Fruit fly (Drosophila melanogaster) whole organism, embryonic: ENCODE measurements around the gene CCAP.

Experiments
- Aef1 ChIP-seq: fragments of 200-800 bp; sonication (Bioruptor generic); IDR thresholded peaks from 3 replicates; pipeline ENCODE4 v1.3.6; 2022; ENCODE audit warnings: missing biosample characterization, missing genetic modification characterization
- Antp ChIP-seq: fragments of 200-800 bp; sonication (Bioruptor generic); optimal IDR thresholded peaks from 3 replicates; lab custom pipeline; 2016; ENCODE audit warnings: missing biosample characterization, missing genetic modification characterization
- BEAF-32 ChIP-seq: fragments of 200-800 bp; sonication (Bioruptor generic); optimal IDR thresholded peaks from 3 replicates; lab custom pipeline; 2017; ENCODE audit warnings: missing biosample characterization, missing genetic modification characterization, mild to moderate bottlenecking, moderate library complexity, missing genetic modification reagents
- Bdp1 ChIP-seq: fragments of 200-800 bp; sonication (Bioruptor generic); optimal IDR thresholded peaks from 3 replicates; lab custom pipeline; 2016; ENCODE audit warnings: missing biosample characterization, missing genetic modification characterization
- CG13287 ChIP-seq: fragments of 200-800 bp; sonication (Bioruptor generic); IDR thresholded peaks from 2 replicates; pipeline ENCODE4 v1.3.6; 2022; ENCODE audit warnings: missing biosample characterization, missing genetic modification characterization; ENCODE audit not compliant: partially characterized antibody
- CG14014 ChIP-seq: fragments of 200-800 bp; sonication (Bioruptor generic); IDR thresholded peaks from 2 replicates; pipeline ENCODE4 v1.3.6; 2022; ENCODE audit warnings: missing biosample characterization, missing genetic modification characterization
- CG14860 ChIP-seq: fragments of 200-800 bp; sonication (Bioruptor generic); IDR thresholded peaks from 3 replicates; pipeline ENCODE4 v1.3.6; 2022; ENCODE audit warnings: missing biosample characterization, missing genetic modification characterization; ENCODE audit not compliant: partially characterized antibody
- CG15514 ChIP-seq: fragments of 200-800 bp; sonication (Bioruptor generic); optimal IDR thresholded peaks from 3 replicates; lab custom pipeline; 2017; ENCODE audit warnings: missing biosample characterization, missing genetic modification characterization, mild to moderate bottlenecking, moderate library complexity, missing genetic modification reagents
- CG1602 ChIP-seq: fragments of 200-800 bp; sonication (Bioruptor generic); optimal IDR thresholded peaks from 3 replicates; lab custom pipeline; 2016; ENCODE audit warnings: missing biosample characterization, missing genetic modification characterization
- CG1603 ChIP-seq: fragments of 200-800 bp; sonication (Bioruptor generic); optimal IDR thresholded peaks from 2 replicates; lab custom pipeline; 2019; ENCODE audit warnings: missing biosample characterization, mild to moderate bottlenecking, missing genetic modification characterization, moderate library complexity
- CG2120 ChIP-seq: fragments of 200-800 bp; sonication (Bioruptor generic); optimal IDR thresholded peaks from 3 replicates; lab custom pipeline; 2016; ENCODE audit warnings: missing biosample characterization, missing genetic modification characterization
- CG2712 ChIP-seq: fragments of 200-800 bp; optimal IDR thresholded peaks from 3 replicates; lab custom pipeline; 2019; ENCODE audit warnings: missing biosample characterization, mild to moderate bottlenecking, missing genetic modification characterization, moderate library complexity
- CG3281 ChIP-seq: fragments of 200-800 bp; sonication (Bioruptor generic); optimal IDR thresholded peaks from 3 replicates; lab custom pipeline; 2017; ENCODE audit warnings: missing biosample characterization, mild to moderate bottlenecking, missing genetic modification characterization
- CG34376 ChIP-seq: fragments of 200-800 bp; sonication (Bioruptor generic); optimal IDR thresholded peaks from 2 replicates; lab custom pipeline; 2018; ENCODE audit warnings: missing biosample characterization, mild to moderate bottlenecking, missing genetic modification characterization
- CG3995 ChIP-seq: fragments of 200-800 bp; sonication (Bioruptor generic); optimal IDR thresholded peaks from 3 replicates; lab custom pipeline; 2016; ENCODE audit warnings: missing biosample characterization, missing genetic modification characterization
- CG7963 ChIP-seq: fragments of 200-800 bp; sonication (Bioruptor generic); IDR thresholded peaks from 3 replicates; pipeline ENCODE4 v1.3.6; 2022; ENCODE audit warnings: missing biosample characterization, missing genetic modification characterization; ENCODE audit not compliant: partially characterized antibody
- CG8290 ChIP-seq, 3 experiments: fragments of 200-800 bp; sonication (Bioruptor generic); optimal IDR thresholded peaks; 2 replicates each; lab custom pipeline; 2016 to 2019; ENCODE audit warnings: missing biosample characterization in 3 of 3, missing genetic modification characterization in 3 of 3, mild to moderate bottlenecking in 2 of 3, moderate library complexity in 1 of 3
- Drgx ChIP-seq: fragments of 200-800 bp; sonication (Bioruptor generic); IDR thresholded peaks from 2 replicates; pipeline ENCODE4 v1.3.6; 2022; ENCODE audit warnings: missing biosample characterization, missing genetic modification characterization
- MBD-R2 ChIP-seq: fragments of 200-800 bp; sonication (Bioruptor generic); IDR thresholded peaks from 2 replicates; pipeline ENCODE4 v1.3.6; 2022; ENCODE audit warnings: missing biosample characterization, missing genetic modification characterization
- MESR4 ChIP-seq: fragments of 200-800 bp; sonication (Bioruptor generic); optimal IDR thresholded peaks from 2 replicates; lab custom pipeline; 2018; ENCODE audit warnings: missing biosample characterization, mild to moderate bottlenecking, missing genetic modification characterization, moderate library complexity
- Med ChIP-seq: fragments of 200-800 bp; sonication (Bioruptor generic); peaks from one replicate; lab custom pipeline; 2016; ENCODE audit warnings: missing biosample characterization, missing genetic modification characterization, mild to moderate bottlenecking, inconsistent platforms, moderate library complexity
- Opbp ChIP-seq: fragments of 200-800 bp; sonication (Bioruptor generic); IDR thresholded peaks from 3 replicates; pipeline ENCODE4 v1.3.6; 2022; ENCODE audit warnings: missing biosample characterization, missing genetic modification characterization; ENCODE audit not compliant: partially characterized antibody
- Rfx ChIP-seq: fragments of 200-800 bp; sonication (Bioruptor generic); IDR thresholded peaks from 2 replicates; pipeline ENCODE4 v1.3.6; 2022; ENCODE audit warnings: missing biosample characterization, missing genetic modification characterization
- Scr ChIP-seq: fragments of 200-800 bp; sonication (Bioruptor generic); IDR thresholded peaks from 2 replicates; pipeline ENCODE4 v1.3.6; 2022; ENCODE audit warnings: missing biosample characterization, missing genetic modification characterization; ENCODE audit not compliant: partially characterized antibody
- Side ChIP-seq: fragments of 200-800 bp; sonication (Bioruptor generic); optimal IDR thresholded peaks from 2 replicates; lab custom pipeline; 2016; ENCODE audit warnings: missing biosample characterization, missing genetic modification characterization
- Xbp1 ChIP-seq: fragments of 200-800 bp; sonication (Bioruptor generic); optimal IDR thresholded peaks from 3 replicates; lab custom pipeline; 2016; ENCODE audit warnings: missing biosample characterization, mild to moderate bottlenecking, missing genetic modification characterization
- ab ChIP-seq: fragments of 200-800 bp; sonication (Bioruptor generic); optimal IDR thresholded peaks from 2 replicates; lab custom pipeline; 2016; ENCODE audit warnings: missing biosample characterization, missing genetic modification characterization
- az2 ChIP-seq: fragments of 200-800 bp; sonication (Bioruptor generic); optimal IDR thresholded peaks from 3 replicates; lab custom pipeline; 2016; ENCODE audit warnings: missing biosample characterization, missing genetic modification characterization
- cg ChIP-seq: fragments of 200-800 bp; sonication (Bioruptor generic); optimal IDR thresholded peaks from 3 replicates; lab custom pipeline; 2019; ENCODE audit warnings: missing biosample characterization, mild to moderate bottlenecking, missing genetic modification characterization, moderate library complexity
- dm ChIP-seq: fragments of 200-800 bp; sonication (Bioruptor generic); optimal IDR thresholded peaks from 3 replicates; lab custom pipeline; 2016; ENCODE audit warnings: missing biosample characterization, missing genetic modification characterization
- dmrt99B ChIP-seq: fragments of 200-800 bp; sonication (Bioruptor generic); optimal IDR thresholded peaks from 2 replicates; lab custom pipeline; 2018; ENCODE audit warnings: missing biosample characterization, mild to moderate bottlenecking, missing genetic modification characterization, moderate library complexity
- dpn ChIP-seq, 2 experiments: fragments of 200-800 bp; sonication (Bioruptor generic); optimal IDR thresholded peaks; 3 replicates each; lab custom pipeline; 2016; ENCODE audit warnings: missing biosample characterization in 2 of 2, missing genetic modification characterization in 2 of 2
- eve ChIP-seq, 2 experiments: fragments of >200 bp; optimal IDR thresholded peaks; 2 replicates each; lab custom pipeline; 2017; ENCODE audit warnings: missing biosample characterization in 2 of 2, missing genetic modification characterization in 2 of 2
- lilli ChIP-seq: fragments of 200-800 bp; sonication (Bioruptor generic); optimal IDR thresholded peaks from 3 replicates; lab custom pipeline; 2016; ENCODE audit warnings: missing biosample characterization, missing genetic modification characterization
- luna ChIP-seq: fragments of 200-800 bp; sonication (Bioruptor generic); optimal IDR thresholded peaks from 2 replicates; lab custom pipeline; 2016; ENCODE audit warnings: missing biosample characterization, missing genetic modification characterization
- mld ChIP-seq: fragments of 200-800 bp; sonication (Bioruptor generic); IDR thresholded peaks from 3 replicates; pipeline ENCODE4 v1.3.6; 2022; ENCODE audit warnings: missing biosample characterization, missing genetic modification characterization; ENCODE audit not compliant: partially characterized antibody
- odd ChIP-seq: fragments of 200-800 bp; sonication (Bioruptor generic); optimal IDR thresholded peaks from 2 replicates; lab custom pipeline; 2017; ENCODE audit warnings: missing biosample characterization, mild to moderate bottlenecking, missing genetic modification characterization
- pum ChIP-seq: fragments of 200-800 bp; sonication (Bioruptor generic); optimal IDR thresholded peaks from 2 replicates; lab custom pipeline; 2016; ENCODE audit warnings: missing biosample characterization, missing genetic modification characterization
- pzg ChIP-seq: fragments of 200-800 bp; sonication (Bioruptor generic); optimal IDR thresholded peaks from 3 replicates; lab custom pipeline; 2018; ENCODE audit warnings: missing biosample characterization, mild to moderate bottlenecking, missing genetic modification characterization, moderate library complexity
- row ChIP-seq: fragments of 200-800 bp; sonication (Bioruptor generic); IDR thresholded peaks from 3 replicates; pipeline ENCODE4 v1.3.6; 2022; ENCODE audit warnings: missing biosample characterization, missing genetic modification characterization
- sens ChIP-seq: fragments of 200-800 bp; sonication (Bioruptor generic); peaks from one replicate; lab custom pipeline; 2016; ENCODE audit warnings: missing biosample characterization, missing genetic modification characterization
- sim ChIP-seq: fragments of 200-800 bp; sonication (Bioruptor generic); IDR thresholded peaks from 2 replicates; pipeline ENCODE4 v1.3.6; 2022; ENCODE audit warnings: missing biosample characterization, missing genetic modification characterization
- tll ChIP-seq, 2 experiments: fragments of 200-800 bp in 1 of 2; fragments of >200 bp in 1 of 2; sonication (Bioruptor generic) in 1 of 2; optimal IDR thresholded peaks; 2 replicates each; lab custom pipeline; 2017 to 2019; ENCODE audit warnings: missing biosample characterization in 2 of 2, missing genetic modification characterization in 2 of 2, mild to moderate bottlenecking in 1 of 2, moderate library complexity in 1 of 2
- tna ChIP-seq: fragments of 200-800 bp; sonication (Bioruptor generic); IDR thresholded peaks from 2 replicates; pipeline ENCODE4 v1.3.6; 2022; ENCODE audit warnings: missing biosample characterization, missing genetic modification characterization; ENCODE audit not compliant: partially characterized antibody
- trh ChIP-seq: fragments of 200-800 bp; sonication (Bioruptor generic); optimal IDR thresholded peaks from 2 replicates; lab custom pipeline; 2016; ENCODE audit warnings: missing biosample characterization, missing genetic modification characterization
- zen2 ChIP-seq: fragments of 200-800 bp; sonication (Bioruptor generic); IDR thresholded peaks from 3 replicates; pipeline ENCODE4 v1.3.6; 2022; ENCODE audit warnings: missing biosample characterization, missing genetic modification characterization; ENCODE audit not compliant: partially characterized antibody

Gene CCAP

dm6 chr3R:22726771-22727455 is 25.0 kb upstream of the CCAP start, which contains the start of gene CG45049 (continued):
- TF ChIP-seq Opbp (peak; percentile 94), BEAF-32 (GFP tag; lab: Kevin White, UChicago) (peak; percentile 84), sens (GFP tag; lab: Kevin White, UChicago) (peak; percentile 83), CG1603 (tag; lab: Kevin White, UChicago) (peak; percentile 26), CG2712 (tag; lab: Kevin White, UChicago) (peak; percentile 8), CG8290 (GFP tag; optimal IDR thresholded peaks at IDR 0.05; lab: Kevin White, UChicago) (no peak), CG8290 (tag; optimal IDR thresholded peaks at IDR 0.05; lab: Kevin White, UChicago) (peak in 1 of 2 experiments; percentile 5), cg (GFP tag; lab: Kevin White, UChicago) (peak; percentile 80), tna (GFP tag; lab: Robert Waterston, UW) (peak; percentile 91), row (GFP tag; lab: Robert Waterston, UW) (peak; percentile 66), Aef1 (GFP tag; lab: Robert Waterston, UW) (peak; percentile 29; the same call in 2 of the 3 replicates), Antp (no peak), CG3281 (GFP tag; lab: Kevin White, UChicago) (peak; percentile 27), luna (no peak), lilli (GFP tag; lab: Kevin White, UChicago) (peak; percentile 34), CG15514 (GFP tag; lab: Kevin White, UChicago) (no peak), mld (GFP tag; lab: Robert Waterston, UW) (peak; percentile 86; the same call in 2 of the 3 replicates), pzg (GFP tag; lab: Kevin White, UChicago) (peak; percentile 40), MESR4 (GFP tag; lab: Kevin White, UChicago) (peak; percentile 57), Scr (GFP tag; lab: Robert Waterston, UW) (peak; percentile 92), Med (GFP tag; lab: Kevin White, UChicago) (peak; percentile 57), CG13287 (GFP tag; lab: Robert Waterston, UW) (peak; percentile 79), CG34376 (GFP tag; lab: Kevin White, UChicago) (peak; percentile 42), CG14860 (GFP tag; lab: Robert Waterston, UW) (peak; percentile 74)

- TF ChIP-seq trh (GFP tag; lab: Kevin White, UChicago) = no peak
- no peak for TF ChIP-seq eve (GFP tag; optimal IDR thresholded peaks at IDR 0.05; lab: Kevin White, UChicago)
- no peak for TF ChIP-seq BEAF-32 (GFP tag; lab: Kevin White, UChicago)
- TF ChIP-seq dmrt99B (tag; lab: Kevin White, UChicago) = peak; percentile 13
- no peak for TF ChIP-seq Drgx
- TF ChIP-seq Xbp1 (GFP tag; lab: Kevin White, UChicago) = peak; percentile 30
- peak; percentile 9 for TF ChIP-seq CG1602 (GFP tag; lab: Kevin White, UChicago)
- peak; percentile 38; the same call in 1 of the 2 replicates for TF ChIP-seq Rfx (GFP tag; lab: Robert Waterston, UW)
- no peak for TF ChIP-seq Side (GFP tag; lab: Kevin White, UChicago)
- peak; percentile 30 for TF ChIP-seq dm (GFP tag; lab: Kevin White, UChicago)
- TF ChIP-seq odd (GFP tag; lab: Kevin White, UChicago) = no peak
- TF ChIP-seq zen2 (GFP tag; lab: Robert Waterston, UW) = peak; percentile 60
- TF ChIP-seq sim = no peak
- TF ChIP-seq CG7963 = peak; percentile 61; the same call in 2 of the 3 replicates
- TF ChIP-seq CG2120 (GFP tag; lab: Kevin White, UChicago) = no peak
- TF ChIP-seq dpn (GFP tag; optimal IDR thresholded peaks at IDR 0.05; lab: Kevin White, UChicago) = no peak
- no peak for TF ChIP-seq Bdp1
- no peak for TF ChIP-seq ab (GFP tag; lab: Kevin White, UChicago)
- peak; percentile 93 for TF ChIP-seq CG3995
- peak; percentile 45 for TF ChIP-seq MBD-R2 (GFP tag; lab: Robert Waterston, UW)
- peak; percentile 21 for TF ChIP-seq az2 (GFP tag; lab: Kevin White, UChicago)
- TF ChIP-seq CG14014 (GFP tag; lab: Robert Waterston, UW) = no peak
- TF ChIP-seq tll (GFP tag; optimal IDR thresholded peaks at IDR 0.05; lab: Kevin White, UChicago) = no peak
- TF ChIP-seq pum (GFP tag; lab: Kevin White, UChicago) = no peak
Measured at dm6 chr3R:22726031-22726770, 24.3 kb upstream of the CCAP start, which contains the start of gene RNF220. TSS of gene RNF220 (minus strand) at chr3R:22726414.
